Fruit fly (Drosophila melanogaster): ENCODE results near the gene GstD1.

DNA sequence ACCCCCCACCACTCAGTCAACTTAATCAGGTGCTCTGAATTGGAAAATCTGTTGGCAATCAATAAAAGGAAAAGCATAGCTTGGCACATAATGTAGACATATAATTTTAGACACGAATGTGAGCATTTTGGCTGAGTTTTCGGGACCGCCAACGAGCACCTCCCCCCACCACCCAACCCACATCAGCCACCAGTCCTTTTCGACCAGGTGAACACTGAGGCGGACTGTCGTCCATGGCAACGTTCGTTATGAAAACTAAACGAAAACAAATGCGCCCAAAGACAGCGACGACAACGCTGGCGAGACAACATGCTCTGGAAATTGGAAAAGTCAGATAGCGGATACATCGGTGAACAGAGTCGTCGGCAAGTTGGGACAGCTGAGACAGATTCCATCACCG lies 14.0 kb upstream of the GstD1 start, which contains the start of gene GstD11:
- TF ChIP-seq psq (GFP tag; optimal IDR thresholded peaks at IDR 0.05) (no peak), Fer1 (GFP tag; optimal IDR thresholded peaks at IDR 0.05) (no peak), pfk (GFP tag; optimal IDR thresholded peaks at IDR 0.05) (no peak), CG8478 (optimal IDR thresholded peaks at IDR 0.05) (no peak), Sox100B (GFP tag; optimal IDR thresholded peaks at IDR 0.05) (no peak), sug (tag; optimal IDR thresholded peaks at IDR 0.05) (no peak), vvl (GFP tag; IDR thresholded peaks at IDR 0.05) (no peak), CG14965 (GFP tag; optimal IDR thresholded peaks at IDR 0.05; ENCODE audit: borderline replicate concordance) (no peak), CG34376 (GFP tag; optimal IDR thresholded peaks at IDR 0.05) (no peak), Tbp (GFP tag; optimal IDR thresholded peaks at IDR 0.05) (no peak)
